Worm (Caenorhabditis elegans) whole organism, early embryonic: ENCODE results near the gene srh-46.
A peak's percentile ranks its signal among the peaks of the same experiment; 100 is the strongest.

ENCODE experiments used
- B0310.2 ChIP-seq: sonication (generic microtip); optimal IDR thresholded peaks from 2 replicates; lab custom pipeline; 2016; ENCODE audit warnings: mild to moderate bottlenecking, missing genetic modification characterization, missing compliant biosample characterization
- F13C5.2 ChIP-seq: sonication (generic microtip); optimal IDR thresholded peaks from 2 replicates; lab custom pipeline; 2017; ENCODE audit warnings: mild to moderate bottlenecking, missing genetic modification characterization, inconsistent platforms, missing compliant biosample characterization
- aly-1 ChIP-seq: sonication (generic microtip); optimal IDR thresholded peaks from 2 replicates; lab custom pipeline; 2016; ENCODE audit warnings: missing genetic modification characterization, missing compliant biosample characterization
- ama-1 ChIP-seq: fragments of 150-350 bp; optimal IDR thresholded peaks from 2 replicates; lab custom pipeline; 2014
- ceh-13 ChIP-seq: fragments of 200-800 bp; sonication (Bioruptor generic); optimal IDR thresholded peaks from 2 replicates; lab custom pipeline; 2018; ENCODE audit warnings: mild to moderate bottlenecking, missing genetic modification characterization, missing compliant biosample characterization
- ceh-36 ChIP-seq: sonication (generic microtip); optimal IDR thresholded peaks from 2 replicates; lab custom pipeline; 2016; ENCODE audit warnings: missing genetic modification characterization, inconsistent platforms, missing compliant biosample characterization
- ets-7 ChIP-seq: sonication (generic microtip); optimal IDR thresholded peaks from 2 replicates; lab custom pipeline; 2016; ENCODE audit warnings: missing genotype, missing genetic modification characterization, missing compliant biosample characterization
- flt-1 ChIP-seq: fragments of 200-800 bp; sonication (Bioruptor generic); IDR thresholded peaks from 2 replicates; pipeline ENCODE4 v1.3.6; 2022; ENCODE audit warnings: missing genetic modification characterization, missing compliant biosample characterization
- hmbx-1 ChIP-seq: sonication (generic microtip); optimal IDR thresholded peaks from 2 replicates; lab custom pipeline; 2016; ENCODE audit warnings: mild to moderate bottlenecking, missing genetic modification characterization, missing compliant biosample characterization
- hmg-4 ChIP-seq: fragments of 200-800 bp; sonication (Bioruptor generic); optimal IDR thresholded peaks from 2 replicates; lab custom pipeline; 2018; ENCODE audit warnings: mild to moderate bottlenecking, missing genetic modification characterization, missing compliant biosample characterization
- hnd-1 ChIP-seq: sonication (generic microtip); optimal IDR thresholded peaks from 2 replicates; lab custom pipeline; 2016; ENCODE audit warnings: missing genetic modification characterization, missing compliant biosample characterization
- pes-1 ChIP-seq: fragments of 200-800 bp; sonication (Bioruptor generic); IDR thresholded peaks from 2 replicates; pipeline ENCODE4 v1.3.6; 2022; ENCODE audit warnings: missing genetic modification reagents, missing genetic modification characterization, missing compliant biosample characterization
- scrt-1 ChIP-seq: fragments of 200-800 bp; sonication (Bioruptor generic); IDR thresholded peaks from 2 replicates; pipeline ENCODE4 v1.3.6; 2022; ENCODE audit warnings: missing genetic modification characterization, missing compliant biosample characterization
- sea-1 ChIP-seq: fragments of 200-800 bp; sonication (Bioruptor generic); conservative IDR thresholded peaks from 2 replicates; pipeline ENCODE4 v1.3.6; 2022; ENCODE audit warnings: missing genetic modification characterization, missing compliant biosample characterization
- tbx-11 ChIP-seq: fragments of 200-800 bp; sonication (Bioruptor generic); IDR thresholded peaks from 2 replicates; pipeline ENCODE4 v1.3.6; 2022; ENCODE audit warnings: missing genetic modification characterization, missing compliant biosample characterization
- tbx-37 ChIP-seq: fragments of 200-800 bp; sonication (Bioruptor generic); conservative IDR thresholded peaks from 2 replicates; pipeline ENCODE4 v1.3.6; 2022; ENCODE audit warnings: missing genetic modification reagents, missing genetic modification characterization, missing compliant biosample characterization
- tra-4 ChIP-seq: sonication (generic microtip); optimal IDR thresholded peaks from 2 replicates; lab custom pipeline; 2017; ENCODE audit warnings: missing genetic modification characterization, missing compliant biosample characterization

srh-46 gene

DNA sequence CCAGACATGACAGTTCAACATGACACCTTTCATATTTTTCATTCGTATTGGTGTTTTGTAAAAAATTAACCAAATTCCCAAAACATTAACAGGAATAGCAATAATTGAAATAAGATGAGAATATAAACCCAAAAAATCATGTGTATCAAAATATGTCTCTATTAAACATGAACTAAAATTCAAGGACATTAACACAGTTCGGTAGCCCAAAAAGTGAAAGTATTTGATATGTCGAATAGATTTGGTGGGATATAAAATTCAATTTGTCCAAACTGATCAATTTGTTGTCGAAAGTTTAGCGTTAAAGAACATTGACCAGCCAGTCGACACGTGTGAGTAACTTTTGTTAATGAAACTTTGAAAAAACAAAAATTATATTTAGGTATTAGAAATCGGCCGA lies at the start of gene srh-46:
srh-46 (minus strand) TSS at position 189 of the 400 bp plus-strand sequence.
- TF ChIP-seq tbx-37 (GFP tag; lab: Robert Waterston, UW) (no peak), hnd-1 (no peak), ceh-13 (GFP tag; lab: Kevin White, UChicago) (no peak), F13C5.2 (no peak), B0310.2 (no peak), ama-1 (lab: Kevin White, UChicago) (no peak)

DNA sequence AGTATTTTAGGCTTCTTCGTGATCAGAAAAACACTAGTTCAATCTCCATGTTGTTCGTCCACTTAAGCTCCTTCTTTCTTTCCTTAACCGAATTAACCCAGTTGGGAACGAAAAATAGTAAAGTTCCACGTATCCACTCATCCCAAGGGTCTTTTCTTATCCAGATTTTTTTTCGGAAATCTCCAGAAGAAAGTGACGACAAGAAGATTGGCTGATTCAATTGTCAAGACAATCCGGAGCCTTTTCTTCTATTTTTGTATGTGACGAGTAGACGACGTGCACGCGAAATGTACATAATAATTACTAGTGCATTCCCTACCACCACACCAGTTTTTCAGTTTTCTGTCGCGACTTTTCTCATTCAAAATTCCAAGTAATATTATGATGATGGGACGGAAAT lies 48.6 kb upstream of the srh-46 start:
- no peak for TF ChIP-seq scrt-1 (GFP tag; lab: Robert Waterston, UW)

DNA sequence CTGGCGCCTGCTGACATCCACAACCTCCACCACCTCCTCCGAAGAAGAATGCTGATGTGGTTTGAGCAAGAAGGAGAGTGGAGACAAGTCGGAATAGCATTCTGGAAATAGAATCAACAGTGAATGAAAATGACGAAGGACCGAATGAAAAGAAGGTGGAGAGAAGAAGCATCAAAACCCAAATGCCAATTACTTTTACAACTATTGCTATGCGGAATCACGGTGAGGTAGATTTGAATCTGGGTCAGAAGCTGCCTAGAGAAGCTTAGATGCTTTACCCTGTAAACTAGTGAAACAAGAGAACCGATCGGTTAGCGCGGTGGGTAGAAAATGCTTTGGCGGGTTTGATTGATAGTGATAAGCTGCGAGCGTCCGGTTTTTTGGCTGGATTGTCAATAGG lies 44.2 kb upstream of the srh-46 start, which contains the start of gene grl-7:
grl-7 (minus strand) TSS at position 101 of the 400 bp plus-strand sequence.
- TF ChIP-seq scrt-1 (GFP tag; lab: Robert Waterston, UW) (no peak), ama-1 (lab: Kevin White, UChicago) (no peak), ceh-13 (GFP tag; lab: Kevin White, UChicago) (no peak), aly-1 (no peak), flt-1 (GFP tag; lab: Robert Waterston, UW) (no peak), F13C5.2 (no peak), tra-4 (tag; lab: Kevin White, UChicago) (no peak), B0310.2 (no peak), ceh-36 (tag; lab: Kevin White, UChicago) (no peak), hmbx-1 (tag; lab: Kevin White, UChicago) (no peak), hmg-4 (no peak), tbx-11 (GFP tag; lab: Robert Waterston, UW) (no peak), hnd-1 (no peak), sea-1 (GFP tag; lab: Robert Waterston, UW) (no peak), ets-7 (tag; lab: Kevin White, UChicago) (no peak), tbx-37 (GFP tag; lab: Robert Waterston, UW) (no peak)

DNA sequence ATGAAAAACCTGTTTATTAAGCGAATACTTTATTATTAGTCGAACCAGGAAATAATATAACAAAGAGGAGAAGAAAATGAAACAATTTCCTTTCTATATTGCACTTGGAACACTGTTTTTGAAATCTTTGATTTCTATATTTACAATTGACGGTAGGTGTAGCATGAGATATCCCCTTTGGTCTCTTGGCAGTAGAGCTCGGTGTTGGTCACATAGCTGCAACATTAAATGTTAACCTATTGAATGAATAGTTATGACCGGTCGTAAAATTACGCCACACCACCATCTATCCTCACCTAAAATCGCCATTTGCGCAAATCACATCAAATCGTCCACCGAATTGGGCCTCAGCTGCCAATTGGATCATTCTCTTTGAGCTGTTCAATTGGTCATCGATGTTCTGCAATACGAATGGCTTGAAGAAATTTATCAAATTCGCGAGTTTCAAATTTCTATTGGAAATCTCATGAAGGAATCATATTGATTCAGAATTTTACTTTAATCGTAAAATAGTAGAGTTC lies 42.2 kb upstream of the srh-46 start:
- TF ChIP-seq ama-1 (lab: Kevin White, UChicago): peak; percentile 60
- no peak for TF ChIP-seq scrt-1 (GFP tag; lab: Robert Waterston, UW)
- no peak for TF ChIP-seq tbx-37 (GFP tag; lab: Robert Waterston, UW)
- no peak for TF ChIP-seq tbx-11 (GFP tag; lab: Robert Waterston, UW)
- TF ChIP-seq ceh-13 (GFP tag; lab: Kevin White, UChicago): no peak
- TF ChIP-seq ceh-36 (tag; lab: Kevin White, UChicago): no peak
- TF ChIP-seq hmbx-1 (tag; lab: Kevin White, UChicago): no peak
- TF ChIP-seq hmg-4: no peak
- TF ChIP-seq hnd-1: no peak
- TF ChIP-seq ets-7 (tag; lab: Kevin White, UChicago): no peak
- TF ChIP-seq flt-1 (GFP tag; lab: Robert Waterston, UW): 0 out of 2 replicates have a peak, but pooled peaks have one; percentile 22
- TF ChIP-seq aly-1: no peak
- TF ChIP-seq pes-1 (GFP tag; lab: Robert Waterston, UW): no peak
- no peak for TF ChIP-seq F13C5.2
- TF ChIP-seq sea-1 (GFP tag; lab: Robert Waterston, UW): no peak
- TF ChIP-seq B0310.2: peak; percentile 11
- TF ChIP-seq tra-4 (tag; lab: Kevin White, UChicago): peak; percentile 14

DNA sequence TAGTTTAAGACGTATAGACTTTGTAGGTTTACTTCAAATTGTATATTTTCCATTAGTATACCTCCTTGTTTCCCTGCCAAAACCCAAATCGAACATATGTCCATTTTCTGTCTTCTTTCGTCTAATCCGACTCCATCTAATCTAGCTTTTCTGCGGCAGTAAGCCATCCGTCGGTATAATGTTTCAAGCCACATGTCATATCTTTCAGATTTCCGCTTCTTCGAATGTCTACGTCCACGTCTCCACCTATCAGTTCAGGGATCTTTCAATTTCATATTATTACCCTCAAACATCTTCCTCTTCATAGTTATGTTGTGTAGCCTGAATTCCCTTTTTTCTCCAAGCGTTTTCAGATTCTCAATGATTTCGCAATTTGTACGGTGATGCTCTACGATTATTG lies 41.4 kb upstream of the srh-46 start:
- TF ChIP-seq hmbx-1 (tag; lab: Kevin White, UChicago) (no peak), ama-1 (lab: Kevin White, UChicago) (peak; percentile 8)

DNA sequence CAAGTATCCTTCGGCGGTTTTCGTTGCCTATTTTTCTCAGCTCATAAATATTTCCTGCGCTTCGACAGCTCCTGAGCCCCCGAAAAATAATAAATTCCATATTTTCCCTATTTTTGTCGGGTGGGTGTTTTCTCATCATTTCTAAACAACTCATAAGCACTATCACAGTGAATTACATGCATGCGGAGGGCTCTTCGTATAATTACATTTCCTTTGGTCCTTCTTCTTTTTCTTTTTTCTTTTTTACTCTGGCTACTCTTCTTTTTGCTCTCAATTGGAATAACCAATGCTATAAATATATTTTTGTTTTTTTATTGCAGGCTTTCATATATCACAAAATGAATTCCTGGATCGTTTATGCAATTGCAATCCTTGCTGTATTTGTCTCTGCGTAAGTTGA lies 39.2 kb upstream of the srh-46 start, which contains the start of gene T02E9.5:
T02E9.5 (plus strand) TSS at position 321 of the 400 bp plus-strand sequence.
- TF ChIP-seq ceh-13 (GFP tag; lab: Kevin White, UChicago): no peak
- TF ChIP-seq ama-1 (lab: Kevin White, UChicago): no peak
- no peak for TF ChIP-seq hnd-1
- TF ChIP-seq sea-1 (GFP tag; lab: Robert Waterston, UW): no peak
- TF ChIP-seq B0310.2: no peak
- TF ChIP-seq ceh-36 (tag; lab: Kevin White, UChicago): no peak
- no peak for TF ChIP-seq tbx-11 (GFP tag; lab: Robert Waterston, UW)
- TF ChIP-seq hmg-4: no peak
- TF ChIP-seq tra-4 (tag; lab: Kevin White, UChicago): no peak
- TF ChIP-seq F13C5.2: no peak
- TF ChIP-seq aly-1: no peak

DNA sequence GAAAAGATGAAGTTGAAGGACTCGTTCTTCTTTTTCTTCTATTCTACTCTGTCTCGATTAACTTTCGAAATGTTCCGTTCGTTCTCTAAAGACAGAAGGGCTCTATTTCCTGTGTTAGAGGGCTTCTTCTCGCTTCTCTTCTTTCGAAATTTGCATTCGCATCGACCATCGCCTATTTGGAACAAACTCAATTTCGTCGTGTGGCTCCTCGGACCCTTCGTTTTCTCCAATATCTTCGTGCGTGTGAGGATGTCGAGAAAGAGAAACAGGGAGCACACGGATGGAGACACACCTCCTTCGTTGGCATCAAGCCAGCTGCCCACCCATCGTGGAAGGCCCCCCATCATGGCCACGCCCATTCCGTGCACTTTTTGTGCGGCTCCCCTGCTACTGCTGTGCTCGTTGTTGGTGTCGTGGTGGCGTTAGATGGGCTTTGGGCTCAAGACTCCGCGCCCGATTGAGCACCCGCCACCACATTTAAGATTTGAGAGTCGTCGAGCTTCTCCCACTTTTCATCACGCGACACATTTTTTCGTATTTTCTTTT lies 38.5 kb upstream of the srh-46 start:
- peak; percentile 20 for TF ChIP-seq hmg-4
- TF ChIP-seq scrt-1 (GFP tag; lab: Robert Waterston, UW): 0 out of 2 replicates have a peak, but pooled peaks have one; percentile 32
- no peak for TF ChIP-seq sea-1 (GFP tag; lab: Robert Waterston, UW)

DNA sequence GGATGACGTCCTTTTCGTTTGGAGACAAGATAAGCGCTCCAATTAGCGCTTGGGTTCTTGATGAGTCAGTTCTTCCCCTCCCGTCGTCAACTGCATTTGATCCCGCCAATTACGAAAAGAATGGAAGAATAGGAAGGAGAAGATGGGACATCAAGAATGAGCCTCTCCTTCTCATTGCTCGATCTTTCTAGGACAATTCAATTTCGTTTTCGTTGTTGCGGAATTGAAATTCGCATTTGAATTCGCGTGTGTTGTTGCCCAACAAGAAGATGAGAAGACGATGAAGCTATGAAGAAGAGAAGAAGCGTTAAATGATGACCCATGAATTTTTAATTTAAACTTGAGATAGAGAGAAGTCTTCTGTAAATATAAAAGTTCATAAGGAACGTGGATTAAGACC lies 34.2 kb upstream of the srh-46 start:
- TF ChIP-seq aly-1 (no peak), scrt-1 (GFP tag; lab: Robert Waterston, UW) (no peak), tbx-11 (GFP tag; lab: Robert Waterston, UW) (no peak), pes-1 (GFP tag; lab: Robert Waterston, UW) (no peak), tbx-37 (GFP tag; lab: Robert Waterston, UW) (no peak), ets-7 (tag; lab: Kevin White, UChicago) (no peak), hmbx-1 (tag; lab: Kevin White, UChicago) (no peak), F13C5.2 (no peak), tra-4 (tag; lab: Kevin White, UChicago) (no peak), B0310.2 (no peak)
